Fruit fly (Drosophila melanogaster) whole organism, embryonic: ENCODE results near the gene Cont.
A peak's percentile ranks its signal among the peaks of the same experiment; 100 is the strongest.

Experiments
- Asciz ChIP-seq: fragments of 200-800 bp; sonication (Bioruptor generic); optimal IDR thresholded peaks from 2 replicates; lab custom pipeline; 2017; ENCODE audit warnings: missing biosample characterization, mild to moderate bottlenecking, missing genetic modification characterization, missing genetic modification reagents
- B-H1 ChIP-seq: fragments of 200-800 bp; sonication (Bioruptor generic); IDR thresholded peaks from 3 replicates; pipeline ENCODE4 v1.3.6; 2022; ENCODE audit warnings: missing biosample characterization, missing genetic modification characterization
- CG10274 ChIP-seq: fragments of 200-800 bp; sonication (Bioruptor generic); optimal IDR thresholded peaks from 3 replicates; lab custom pipeline; 2017; ENCODE audit warnings: missing biosample characterization, mild to moderate bottlenecking, missing genetic modification characterization
- CG10543 ChIP-seq: fragments of 200-800 bp; sonication (Bioruptor generic); optimal IDR thresholded peaks from 3 replicates; lab custom pipeline; 2017; ENCODE audit warnings: missing biosample characterization, mild to moderate bottlenecking, missing genetic modification characterization, moderate library complexity
- CG10979 ChIP-seq: fragments of 200-800 bp; sonication (Bioruptor generic); optimal IDR thresholded peaks from 2 replicates; lab custom pipeline; 2018; ENCODE audit warnings: missing biosample characterization, mild to moderate bottlenecking, missing genetic modification characterization, moderate library complexity
- CG11504 ChIP-seq: fragments of 200-800 bp; sonication (Bioruptor generic); optimal IDR thresholded peaks from 3 replicates; lab custom pipeline; 2019; ENCODE audit warnings: missing biosample characterization, mild to moderate bottlenecking, missing genetic modification characterization, moderate library complexity
- CG12071 ChIP-seq: fragments of 200-800 bp; sonication (Bioruptor generic); optimal IDR thresholded peaks from 3 replicates; lab custom pipeline; 2018; ENCODE audit warnings: missing biosample characterization, mild to moderate bottlenecking, missing genetic modification characterization
- CG12104 ChIP-seq: fragments of 200-800 bp; sonication (Bioruptor generic); optimal IDR thresholded peaks from 3 replicates; lab custom pipeline; 2016; ENCODE audit warnings: missing biosample characterization, missing genetic modification characterization
- CG12299 ChIP-seq: fragments of 200-800 bp; sonication (Bioruptor generic); optimal IDR thresholded peaks from 2 replicates; lab custom pipeline; 2018; ENCODE audit warnings: missing biosample characterization, mild to moderate bottlenecking, missing genetic modification characterization
- CG1233 ChIP-seq: fragments of 200-800 bp; sonication (Bioruptor generic); optimal IDR thresholded peaks from 4 replicates; lab custom pipeline; 2018; ENCODE audit warnings: missing biosample characterization, mild to moderate bottlenecking, missing genetic modification characterization
- CG12391 ChIP-seq: fragments of 200-800 bp; sonication (Bioruptor generic); optimal IDR thresholded peaks from 3 replicates; lab custom pipeline; 2018; ENCODE audit warnings: missing biosample characterization, mild to moderate bottlenecking, missing genetic modification characterization, moderate library complexity
- CG12942 ChIP-seq: fragments of 200-800 bp; sonication (Bioruptor generic); optimal IDR thresholded peaks from 3 replicates; lab custom pipeline; 2016; ENCODE audit warnings: missing biosample characterization, missing genetic modification characterization
- CG13287 ChIP-seq: fragments of 200-800 bp; sonication (Bioruptor generic); IDR thresholded peaks from 2 replicates; pipeline ENCODE4 v1.3.6; 2022; ENCODE audit warnings: missing biosample characterization, missing genetic modification characterization; ENCODE audit not compliant: partially characterized antibody
- CG13296 ChIP-seq: fragments of 200-800 bp; sonication (Bioruptor generic); optimal IDR thresholded peaks from 3 replicates; lab custom pipeline; 2018; ENCODE audit warnings: missing biosample characterization, mild to moderate bottlenecking, missing genetic modification characterization
- CG14710 ChIP-seq: fragments of 200-800 bp; sonication (Bioruptor generic); optimal IDR thresholded peaks from 3 replicates; lab custom pipeline; 2019; ENCODE audit warnings: missing biosample characterization, mild to moderate bottlenecking, missing genetic modification characterization, moderate library complexity
- CG14860 ChIP-seq: fragments of 200-800 bp; sonication (Bioruptor generic); IDR thresholded peaks from 3 replicates; pipeline ENCODE4 v1.3.6; 2022; ENCODE audit warnings: missing biosample characterization, missing genetic modification characterization; ENCODE audit not compliant: partially characterized antibody
- CG15514 ChIP-seq: fragments of 200-800 bp; sonication (Bioruptor generic); optimal IDR thresholded peaks from 3 replicates; lab custom pipeline; 2017; ENCODE audit warnings: missing biosample characterization, missing genetic modification characterization, mild to moderate bottlenecking, moderate library complexity, missing genetic modification reagents
- CG15696 ChIP-seq: fragments of 200-800 bp; sonication (Bioruptor generic); optimal IDR thresholded peaks from 2 replicates; lab custom pipeline; 2019; ENCODE audit warnings: missing biosample characterization, mild to moderate bottlenecking, missing genetic modification characterization, moderate library complexity
- CG1602 ChIP-seq: fragments of 200-800 bp; sonication (Bioruptor generic); optimal IDR thresholded peaks from 3 replicates; lab custom pipeline; 2016; ENCODE audit warnings: missing biosample characterization, missing genetic modification characterization
- CG1647 ChIP-seq: fragments of 200-800 bp; sonication (Bioruptor generic); optimal IDR thresholded peaks from 3 replicates; lab custom pipeline; 2016; ENCODE audit warnings: missing biosample characterization, missing genetic modification characterization
- CG32772 ChIP-seq: fragments of 200-800 bp; sonication (Bioruptor generic); IDR thresholded peaks from 2 replicates; pipeline ENCODE4 v1.3.6; 2022; ENCODE audit warnings: missing biosample characterization, missing genetic modification characterization
- CG3726 ChIP-seq: fragments of 200-800 bp; sonication (Bioruptor generic); IDR thresholded peaks from 3 replicates; pipeline ENCODE4, ENCODE4 v1.3.6; 2022; ENCODE audit warnings: missing biosample characterization, missing genetic modification characterization
- CG4820 ChIP-seq: fragments of 200-800 bp; sonication (Bioruptor generic); optimal IDR thresholded peaks from 3 replicates; lab custom pipeline; 2016; ENCODE audit warnings: missing biosample characterization, missing genetic modification characterization
- CG7745 ChIP-seq: fragments of 200-800 bp; sonication (Bioruptor generic); optimal IDR thresholded peaks from 2 replicates; lab custom pipeline; 2018; ENCODE audit warnings: missing biosample characterization, mild to moderate bottlenecking, missing genetic modification characterization, moderate library complexity
- Camta ChIP-seq: fragments of 200-800 bp; sonication (Bioruptor generic); optimal IDR thresholded peaks from 2 replicates; lab custom pipeline; 2016; ENCODE audit warnings: missing biosample characterization, missing genetic modification characterization
- Fer1 ChIP-seq: fragments of 200-800 bp; sonication (Bioruptor generic); optimal IDR thresholded peaks from 2 replicates; lab custom pipeline; 2017; ENCODE audit warnings: missing biosample characterization, mild to moderate bottlenecking, missing genetic modification characterization
- Hr3 ChIP-seq: fragments of 200-800 bp; sonication (Bioruptor generic); optimal IDR thresholded peaks from 3 replicates; lab custom pipeline; 2016; ENCODE audit warnings: missing biosample characterization, missing genetic modification characterization
- Nf-YA ChIP-seq: fragments of 200-800 bp; sonication (Bioruptor generic); IDR thresholded peaks from 2 replicates; pipeline ENCODE4 v1.3.6; 2022; ENCODE audit warnings: missing biosample characterization, missing genetic modification characterization
- Oli ChIP-seq: fragments of 200-800 bp; sonication (Bioruptor generic); optimal IDR thresholded peaks from 2 replicates; lab custom pipeline; 2018; ENCODE audit warnings: missing biosample characterization, mild to moderate bottlenecking, missing genetic modification characterization, moderate library complexity
- Six4 ChIP-seq: fragments of 200-800 bp; sonication (Bioruptor generic); optimal IDR thresholded peaks from 2 replicates; lab custom pipeline; 2016; ENCODE audit warnings: missing biosample characterization, missing genetic modification characterization
- Xbp1 ChIP-seq: fragments of 200-800 bp; sonication (Bioruptor generic); optimal IDR thresholded peaks from 3 replicates; lab custom pipeline; 2016; ENCODE audit warnings: missing biosample characterization, mild to moderate bottlenecking, missing genetic modification characterization
- ab ChIP-seq: fragments of 200-800 bp; sonication (Bioruptor generic); optimal IDR thresholded peaks from 2 replicates; lab custom pipeline; 2016; ENCODE audit warnings: missing biosample characterization, missing genetic modification characterization
- bab2 ChIP-seq: fragments of 200-800 bp; sonication (Bioruptor generic); optimal IDR thresholded peaks from 2 replicates; lab custom pipeline; 2016; ENCODE audit warnings: missing biosample characterization, missing genetic modification characterization
- cato ChIP-seq: fragments of 200-800 bp; sonication (Bioruptor generic); optimal IDR thresholded peaks from 2 replicates; lab custom pipeline; 2016; ENCODE audit warnings: missing biosample characterization, missing genetic modification characterization, borderline replicate concordance
- crc ChIP-seq: fragments of 200-800 bp; sonication (Bioruptor generic); optimal IDR thresholded peaks from 2 replicates; lab custom pipeline; 2016; ENCODE audit warnings: missing biosample characterization, missing genetic modification characterization
- danr ChIP-seq: fragments of 200-800 bp; sonication (Bioruptor generic); IDR thresholded peaks from 2 replicates; pipeline ENCODE4 v1.3.6; 2022; ENCODE audit warnings: missing biosample characterization, missing genetic modification characterization
- en ChIP-seq: fragments of 200-800 bp; sonication (Bioruptor generic); optimal IDR thresholded peaks from 2 replicates; lab custom pipeline; 2016; ENCODE audit warnings: missing biosample characterization, missing genetic modification characterization
- fu2 ChIP-seq: fragments of 200-800 bp; sonication (Bioruptor generic); optimal IDR thresholded peaks from 2 replicates; lab custom pipeline; 2016; ENCODE audit warnings: missing biosample characterization, missing genetic modification characterization
- gro ChIP-seq: fragments of 200-800 bp; sonication (Bioruptor generic); optimal IDR thresholded peaks from 2 replicates; lab custom pipeline; 2016; ENCODE audit warnings: missing biosample characterization, missing genetic modification characterization
- her ChIP-seq: fragments of 200-800 bp; sonication (Bioruptor generic); optimal IDR thresholded peaks from 2 replicates; lab custom pipeline; 2016; ENCODE audit warnings: missing biosample characterization, missing genetic modification characterization
- insv ChIP-seq, 2 experiments: fragments of 200-800 bp; sonication (Bioruptor generic); optimal IDR thresholded peaks; 3 replicates each; lab custom pipeline; 2016 to 2018; ENCODE audit warnings: missing biosample characterization in 2 of 2, missing genetic modification characterization in 2 of 2
- kay ChIP-seq: fragments of 200-800 bp; sonication (Bioruptor generic); optimal IDR thresholded peaks from 2 replicates; lab custom pipeline; 2016; ENCODE audit warnings: missing biosample characterization, missing genetic modification characterization
- kni ChIP-seq: fragments of 200-800 bp; sonication (Bioruptor generic); optimal IDR thresholded peaks from 3 replicates; lab custom pipeline; 2017; ENCODE audit warnings: mild to moderate bottlenecking, missing biosample characterization, missing genetic modification reagents, missing genetic modification characterization
- pb ChIP-seq: fragments of 200-800 bp; sonication (Bioruptor generic); optimal IDR thresholded peaks from 3 replicates; lab custom pipeline; 2016; ENCODE audit warnings: missing biosample characterization, missing genetic modification characterization
- row ChIP-seq: fragments of 200-800 bp; sonication (Bioruptor generic); IDR thresholded peaks from 3 replicates; pipeline ENCODE4 v1.3.6; 2022; ENCODE audit warnings: missing biosample characterization, missing genetic modification characterization
- slou ChIP-seq: fragments of 200-800 bp; sonication (Bioruptor generic); optimal IDR thresholded peaks from 3 replicates; lab custom pipeline; 2016; ENCODE audit warnings: missing biosample characterization, missing genetic modification characterization
- trh ChIP-seq: fragments of 200-800 bp; sonication (Bioruptor generic); optimal IDR thresholded peaks from 2 replicates; lab custom pipeline; 2016; ENCODE audit warnings: missing biosample characterization, missing genetic modification characterization
- tx ChIP-seq: fragments of 200-800 bp; sonication (Bioruptor generic); optimal IDR thresholded peaks from 2 replicates; lab custom pipeline; 2016; ENCODE audit warnings: missing biosample characterization, missing genetic modification characterization
- z ChIP-seq: fragments of 200-800 bp; sonication (Bioruptor generic); IDR thresholded peaks from 3 replicates; pipeline ENCODE4 v1.3.6; 2022; ENCODE audit warnings: missing biosample characterization, missing genetic modification characterization

Cont gene

dm6 chr3R:4402884-4403705 is 22.0 kb downstream of the Cont start, which contains the start of gene lost (continued):
- TF ChIP-seq CG13287 (GFP tag; lab: Robert Waterston, UW) (peak; percentile 99), trh (no peak), CG12299 (no peak), CG7745 (no peak), gro (GFP tag; lab: Kevin White, UChicago) (no peak), CG3726 (GFP tag; lab: Robert Waterston, UW) (no peak), CG12942 (GFP tag; lab: Kevin White, UChicago) (no peak), CG10274 (GFP tag; lab: Kevin White, UChicago) (no peak), z (no peak), Asciz (GFP tag; lab: Kevin White, UChicago) (no peak), CG11504 (tag; lab: Kevin White, UChicago) (no peak), CG12391 (tag; lab: Kevin White, UChicago) (peak; percentile 58), Camta (GFP tag; lab: Kevin White, UChicago) (no peak), Nf-YA (no peak), slou (GFP tag; lab: Kevin White, UChicago) (no peak), CG4820 (GFP tag; lab: Kevin White, UChicago) (no peak), her (GFP tag; lab: Kevin White, UChicago) (peak; percentile 22), Six4 (GFP tag; lab: Kevin White, UChicago) (no peak), CG15514 (GFP tag; lab: Kevin White, UChicago) (peak; percentile 75), row (peak; percentile 80), CG14860 (peak; percentile 98), tx (GFP tag; lab: Kevin White, UChicago) (no peak), kni (GFP tag; lab: Kevin White, UChicago) (no peak), bab2 (GFP tag; lab: Kevin White, UChicago) (peak; percentile 0), Oli (no peak), pb (peak; percentile 3), insv (GFP tag; optimal IDR thresholded peaks at IDR 0.05; lab: Kevin White, UChicago) (no peak), CG13296 (GFP tag; lab: Kevin White, UChicago) (peak; percentile 39), CG10979 (tag; lab: Kevin White, UChicago) (peak; percentile 27), CG15696 (tag; lab: Kevin White, UChicago) (no peak), CG12071 (GFP tag; lab: Kevin White, UChicago) (no peak), kay (GFP tag; lab: Kevin White, UChicago) (no peak), crc (GFP tag; lab: Kevin White, UChicago) (no peak), Hr3 (no peak), CG14710 (tag; lab: Kevin White, UChicago) (peak; percentile 54), CG32772 (GFP tag; lab: Robert Waterston, UW) (0 out of 2 replicates have a peak, but pooled peaks have one; percentile 18), CG12104 (GFP tag; lab: Kevin White, UChicago) (no peak), Xbp1 (GFP tag; lab: Kevin White, UChicago) (peak; percentile 13), CG10543 (GFP tag; lab: Kevin White, UChicago) (peak; percentile 10), CG1233 (GFP tag; lab: Kevin White, UChicago) (peak; percentile 26), Fer1 (peak; percentile 34), danr (GFP tag; lab: Robert Waterston, UW) (no peak), ab (GFP tag; lab: Kevin White, UChicago) (no peak), B-H1 (GFP tag; lab: Robert Waterston, UW) (no peak; the same call in 2 of the 3 replicates), CG1647 (GFP tag; lab: Kevin White, UChicago) (no peak), CG1602 (GFP tag; lab: Kevin White, UChicago) (no peak), en (GFP tag; lab: Kevin White, UChicago) (no peak), fu2 (GFP tag; lab: Kevin White, UChicago) (peak; percentile 22), cato (GFP tag; lab: Kevin White, UChicago) (no peak)
